Fruit fly (Drosophila melanogaster) whole organism, embryonic: ENCODE data around the gene SP1173.

Experiments
- Atf-2 ChIP-seq: fragments of 200-800 bp; sonication (Bioruptor generic); optimal IDR thresholded peaks from 2 replicates; lab custom pipeline; 2016; ENCODE audit warnings: missing biosample characterization, missing genetic modification characterization
- B-H1 ChIP-seq: fragments of 200-800 bp; sonication (Bioruptor generic); IDR thresholded peaks from 3 replicates; pipeline ENCODE4 v1.3.6; 2022; ENCODE audit warnings: missing biosample characterization, missing genetic modification characterization
- Bdp1 ChIP-seq: fragments of 200-800 bp; sonication (Bioruptor generic); optimal IDR thresholded peaks from 3 replicates; lab custom pipeline; 2016; ENCODE audit warnings: missing biosample characterization, missing genetic modification characterization
- Blimp-1 ChIP-seq: fragments of 200-800 bp; sonication (Bioruptor generic); optimal IDR thresholded peaks from 3 replicates; lab custom pipeline; 2018; ENCODE audit warnings: missing biosample characterization, missing genetic modification characterization, mild to moderate bottlenecking, moderate library complexity, missing genetic modification reagents
- CG10462 ChIP-seq: fragments of 200-800 bp; sonication (Bioruptor generic); optimal IDR thresholded peaks from 2 replicates; lab custom pipeline; 2016; ENCODE audit warnings: missing biosample characterization, missing genetic modification characterization
- CG10543 ChIP-seq: fragments of 200-800 bp; sonication (Bioruptor generic); optimal IDR thresholded peaks from 3 replicates; lab custom pipeline; 2017; ENCODE audit warnings: missing biosample characterization, mild to moderate bottlenecking, missing genetic modification characterization, moderate library complexity
- CG11093 ChIP-seq: fragments of 200-800 bp; sonication (Bioruptor generic); IDR thresholded peaks from 3 replicates; pipeline ENCODE4 v1.3.6; 2022; ENCODE audit warnings: missing biosample characterization, missing genetic modification characterization
- CG13624 ChIP-seq: fragments of 200-800 bp; sonication (Bioruptor generic); optimal IDR thresholded peaks from 2 replicates; lab custom pipeline; 2016; ENCODE audit warnings: missing biosample characterization, missing genetic modification characterization
- CG15696 ChIP-seq: fragments of 200-800 bp; sonication (Bioruptor generic); optimal IDR thresholded peaks from 2 replicates; lab custom pipeline; 2019; ENCODE audit warnings: missing biosample characterization, mild to moderate bottlenecking, missing genetic modification characterization, moderate library complexity
- CG31224 ChIP-seq: fragments of 200-800 bp; sonication (Bioruptor generic); IDR thresholded peaks from 2 replicates; pipeline ENCODE4 v1.3.6; 2022; ENCODE audit warnings: missing biosample characterization, missing genetic modification characterization
- CG32772 ChIP-seq: fragments of 200-800 bp; sonication (Bioruptor generic); IDR thresholded peaks from 2 replicates; pipeline ENCODE4 v1.3.6; 2022; ENCODE audit warnings: missing biosample characterization, missing genetic modification characterization
- CG3995 ChIP-seq: fragments of 200-800 bp; sonication (Bioruptor generic); optimal IDR thresholded peaks from 3 replicates; lab custom pipeline; 2016; ENCODE audit warnings: missing biosample characterization, missing genetic modification characterization
- CG7745 ChIP-seq: fragments of 200-800 bp; sonication (Bioruptor generic); optimal IDR thresholded peaks from 2 replicates; lab custom pipeline; 2018; ENCODE audit warnings: missing biosample characterization, mild to moderate bottlenecking, missing genetic modification characterization, moderate library complexity
- CG7839 ChIP-seq: fragments of 200-800 bp; sonication (Bioruptor generic); optimal IDR thresholded peaks from 3 replicates; lab custom pipeline; 2018; ENCODE audit warnings: missing biosample characterization, mild to moderate bottlenecking, missing genetic modification characterization, moderate library complexity
- CG8478 ChIP-seq: fragments of >200 bp; optimal IDR thresholded peaks from 2 replicates; lab custom pipeline; 2018
- CG8944 ChIP-seq: fragments of 200-800 bp; sonication (Bioruptor generic); optimal IDR thresholded peaks from 3 replicates; lab custom pipeline; 2016; ENCODE audit warnings: missing biosample characterization, missing genetic modification characterization
- Camta ChIP-seq: fragments of 200-800 bp; sonication (Bioruptor generic); optimal IDR thresholded peaks from 2 replicates; lab custom pipeline; 2016; ENCODE audit warnings: missing biosample characterization, missing genetic modification characterization
- D19B ChIP-seq: fragments of 200-800 bp; sonication (Bioruptor generic); optimal IDR thresholded peaks from 2 replicates; lab custom pipeline; 2017; ENCODE audit warnings: missing biosample characterization, mild to moderate bottlenecking, missing genetic modification characterization
- Drgx ChIP-seq: fragments of 200-800 bp; sonication (Bioruptor generic); IDR thresholded peaks from 2 replicates; pipeline ENCODE4 v1.3.6; 2022; ENCODE audit warnings: missing biosample characterization, missing genetic modification characterization
- Eip74EF ChIP-seq, 2 experiments: fragments of 200-800 bp in 1 of 2; fragments of >200 bp in 1 of 2; sonication (Bioruptor generic) in 1 of 2; optimal IDR thresholded peaks; 2 replicates each; lab custom pipeline; 2017 to 2019; ENCODE audit warnings: missing biosample characterization in 2 of 2, missing genetic modification characterization in 2 of 2, mild to moderate bottlenecking in 1 of 2, moderate library complexity in 1 of 2
- GATAe ChIP-seq: fragments of 200-800 bp; sonication (Bioruptor generic); conservative IDR thresholded peaks from 2 replicates; pipeline ENCODE4 v1.3.6; 2022; ENCODE audit warnings: missing biosample characterization, missing genetic modification characterization
- H15 ChIP-seq: fragments of 200-800 bp; sonication (Bioruptor generic); IDR thresholded peaks from 3 replicates; pipeline ENCODE4 v1.3.6; 2022; ENCODE audit warnings: missing biosample characterization, missing genetic modification characterization
- HmgZ ChIP-seq: fragments of 200-800 bp; sonication (Bioruptor generic); optimal IDR thresholded peaks from 2 replicates; lab custom pipeline; 2018; ENCODE audit warnings: missing biosample characterization, mild to moderate bottlenecking, missing genetic modification characterization
- Hr78 ChIP-seq, 2 experiments: fragments of 200-800 bp in 1 of 2; fragments of >200 bp in 1 of 2; sonication (Bioruptor generic) in 1 of 2; optimal IDR thresholded peaks; 2 replicates each; lab custom pipeline; 2017 to 2019; ENCODE audit warnings: missing biosample characterization in 2 of 2, missing genetic modification characterization in 2 of 2, mild to moderate bottlenecking in 1 of 2, moderate library complexity in 1 of 2
- Hsf ChIP-seq: fragments of 200-800 bp; sonication (Bioruptor generic); optimal IDR thresholded peaks from 3 replicates; lab custom pipeline; 2016; ENCODE audit warnings: missing biosample characterization, missing genetic modification characterization
- MTF-1 ChIP-seq: fragments of 200-800 bp; sonication (Bioruptor generic); optimal IDR thresholded peaks from 2 replicates; lab custom pipeline; 2018; ENCODE audit warnings: missing biosample characterization, mild to moderate bottlenecking, missing genetic modification characterization, borderline replicate concordance
- Optix ChIP-seq: fragments of 200-800 bp; sonication (Bioruptor generic); IDR thresholded peaks from 3 replicates; pipeline ENCODE4 v1.3.6; 2022; ENCODE audit warnings: missing biosample characterization, missing genetic modification characterization
- Ptx1 ChIP-seq: fragments of 200-800 bp; sonication (Bioruptor generic); IDR thresholded peaks from 2 replicates; pipeline ENCODE4 v1.3.6; 2022; ENCODE audit warnings: missing biosample characterization, missing genetic modification characterization
- Rx ChIP-seq: fragments of 200-800 bp; sonication (Bioruptor generic); IDR thresholded peaks from 2 replicates; pipeline ENCODE4 v1.3.6; 2022; ENCODE audit warnings: missing biosample characterization, missing genetic modification characterization
- ab ChIP-seq: fragments of 200-800 bp; sonication (Bioruptor generic); optimal IDR thresholded peaks from 2 replicates; lab custom pipeline; 2016; ENCODE audit warnings: missing biosample characterization, missing genetic modification characterization
- chif ChIP-seq, 2 experiments: fragments of 200-800 bp; sonication (Bioruptor generic); optimal IDR thresholded peaks; 3 replicates each; lab custom pipeline; 2016; ENCODE audit warnings: missing biosample characterization in 2 of 2, missing genetic modification characterization in 2 of 2
- chm ChIP-seq: fragments of 200-800 bp; sonication (Bioruptor generic); IDR thresholded peaks from 2 replicates; pipeline ENCODE4 v1.3.6; 2022; ENCODE audit warnings: missing biosample characterization, missing genetic modification characterization
- croc ChIP-seq: fragments of 200-800 bp; sonication (Bioruptor generic); conservative IDR thresholded peaks from 3 replicates; pipeline ENCODE4 v1.3.6; 2022; ENCODE audit warnings: missing biosample characterization, missing genetic modification characterization
- dysf ChIP-seq: fragments of 200-800 bp; sonication (Bioruptor generic); IDR thresholded peaks from 3 replicates; pipeline ENCODE4 v1.3.6; 2022; ENCODE audit warnings: missing biosample characterization, missing genetic modification characterization
- fd3F ChIP-seq: fragments of 200-800 bp; sonication (Bioruptor generic); optimal IDR thresholded peaks from 2 replicates; lab custom pipeline; 2018; ENCODE audit warnings: missing biosample characterization, mild to moderate bottlenecking, missing genetic modification characterization, moderate library complexity
- fd96Cb ChIP-seq: fragments of 200-800 bp; sonication (Bioruptor generic); optimal IDR thresholded peaks from 2 replicates; lab custom pipeline; 2018; ENCODE audit warnings: missing biosample characterization, mild to moderate bottlenecking, missing genetic modification characterization, moderate library complexity
- gcm ChIP-seq: fragments of 200-800 bp; sonication (Bioruptor generic); optimal IDR thresholded peaks from 2 replicates; lab custom pipeline; 2019; ENCODE audit warnings: missing biosample characterization, mild to moderate bottlenecking, missing genetic modification characterization, moderate library complexity
- gem ChIP-seq: fragments of 200-800 bp; sonication (Bioruptor generic); optimal IDR thresholded peaks from 2 replicates; lab custom pipeline; 2019; ENCODE audit warnings: missing biosample characterization, mild to moderate bottlenecking, missing genetic modification characterization, moderate library complexity
- mirr ChIP-seq: fragments of 200-800 bp; sonication (Bioruptor generic); optimal IDR thresholded peaks from 3 replicates; lab custom pipeline; 2018; ENCODE audit warnings: missing biosample characterization, mild to moderate bottlenecking, missing genetic modification characterization
- nerfin-1 ChIP-seq: fragments of 200-800 bp; sonication (Bioruptor generic); optimal IDR thresholded peaks from 3 replicates; lab custom pipeline; 2019; ENCODE audit warnings: missing biosample characterization, mild to moderate bottlenecking, missing genetic modification characterization, moderate library complexity
- nerfin-2 ChIP-seq: fragments of 200-800 bp; sonication (Bioruptor generic); IDR thresholded peaks from 2 replicates; pipeline ENCODE4 v1.3.6; 2022; ENCODE audit warnings: missing biosample characterization, missing genetic modification characterization; ENCODE audit not compliant: partially characterized antibody
- seq ChIP-seq: fragments of 200-800 bp; sonication (Bioruptor generic); IDR thresholded peaks from 2 replicates; pipeline ENCODE4 v1.3.6; 2022; ENCODE audit warnings: missing biosample characterization, missing genetic modification characterization
- slp2 ChIP-seq: fragments of 200-800 bp; sonication (Bioruptor generic); optimal IDR thresholded peaks from 2 replicates; lab custom pipeline; 2016; ENCODE audit warnings: missing biosample characterization, missing genetic modification characterization
- stc ChIP-seq: fragments of 200-800 bp; sonication (Bioruptor generic); IDR thresholded peaks from 2 replicates; pipeline ENCODE4 v1.3.6; 2022; ENCODE audit warnings: missing biosample characterization, missing genetic modification characterization
- sug ChIP-seq: fragments of 200-800 bp; optimal IDR thresholded peaks from 2 replicates; lab custom pipeline; 2019; ENCODE audit warnings: missing biosample characterization, mild to moderate bottlenecking, missing genetic modification characterization, moderate library complexity
- tin ChIP-seq: fragments of 200-800 bp; sonication (Bioruptor generic); optimal IDR thresholded peaks from 3 replicates; lab custom pipeline; 2016; ENCODE audit warnings: missing biosample characterization, missing genetic modification characterization
- tio ChIP-seq: fragments of 200-800 bp; sonication (Bioruptor generic); optimal IDR thresholded peaks from 2 replicates; lab custom pipeline; 2017; ENCODE audit warnings: missing biosample characterization, missing genetic modification characterization, inconsistent platforms
- ttk ChIP-seq: fragments of 200-800 bp; sonication (Bioruptor generic); IDR thresholded peaks from 2 replicates; pipeline ENCODE4 v2.1.2; 2022; ENCODE audit warnings: missing biosample characterization, missing genetic modification characterization
- twi ChIP-seq: fragments of 200-800 bp; optimal IDR thresholded peaks from 2 replicates; lab custom pipeline; 2019; ENCODE audit warnings: missing biosample characterization, mild to moderate bottlenecking, missing genetic modification characterization, moderate library complexity
- wek ChIP-seq: fragments of 200-800 bp; sonication (Bioruptor generic); optimal IDR thresholded peaks from 3 replicates; lab custom pipeline; 2018; ENCODE audit warnings: missing biosample characterization, mild to moderate bottlenecking, missing genetic modification characterization, moderate library complexity
- wor ChIP-seq: fragments of 200-800 bp; sonication (Bioruptor generic); IDR thresholded peaks from 2 replicates; pipeline ENCODE4 v1.3.6; 2022; ENCODE audit warnings: missing biosample characterization, missing genetic modification characterization

The SP1173 gene

dm6 chr3L:6742974-6743345 lies 39.6 kb upstream of the SP1173 start, which contains the start of gene dikar (continued):
- no peak for TF ChIP-seq gcm (GFP tag; lab: Kevin White, UChicago)
- peak; percentile 44; the same call in 1 of the 3 replicates for TF ChIP-seq dysf (GFP tag; lab: Robert Waterston, UW)
- no peak for TF ChIP-seq Blimp-1 (GFP tag; lab: Kevin White, UChicago)
- no peak for TF ChIP-seq CG7745 (tag; lab: Kevin White, UChicago)
- TF ChIP-seq tin (GFP tag; lab: Kevin White, UChicago), result peak; percentile 57
- peak; percentile 47 for TF ChIP-seq CG32772 (GFP tag; lab: Robert Waterston, UW)
- peak; percentile 37 for TF ChIP-seq CG8944
- peak; percentile 70; the same call in 1 of the 3 replicates for TF ChIP-seq H15 (GFP tag; lab: Robert Waterston, UW)
- no peak for TF ChIP-seq MTF-1 (GFP tag; lab: Kevin White, UChicago)
- TF ChIP-seq ab, result no peak
- TF ChIP-seq seq (GFP tag; lab: Robert Waterston, UW), result no peak
- TF ChIP-seq CG31224 (GFP tag; lab: Robert Waterston, UW), result peak; percentile 42; the same call in 1 of the 2 replicates
- no peak for TF ChIP-seq twi
- TF ChIP-seq chm (GFP tag; lab: Robert Waterston, UW), result peak; percentile 48; the same call in 1 of the 2 replicates
- peak; percentile 72 for TF ChIP-seq gem (tag; lab: Kevin White, UChicago)
- TF ChIP-seq chif (GFP tag; optimal IDR thresholded peaks at IDR 0.05; lab: Kevin White, UChicago), result no peak
- TF ChIP-seq CG13624 (GFP tag; lab: Kevin White, UChicago), result peak; percentile 41
- TF ChIP-seq slp2, result no peak
- no peak for TF ChIP-seq tio (GFP tag; lab: Kevin White, UChicago)
- no peak for TF ChIP-seq CG11093 (GFP tag; lab: Robert Waterston, UW)
- 0 out of 3 replicates have a peak, but pooled peaks have one; percentile 25 for TF ChIP-seq Optix (GFP tag; lab: Robert Waterston, UW)
- no peak for TF ChIP-seq CG10462
- TF ChIP-seq fd96Cb (tag; lab: Kevin White, UChicago), result no peak
- no peak for TF ChIP-seq CG8478 (lab: Kevin White, UChicago)
- no peak for TF ChIP-seq Camta (GFP tag; lab: Kevin White, UChicago)
- peak; percentile 37 for TF ChIP-seq CG15696
- peak; percentile 54 for TF ChIP-seq Rx (GFP tag; lab: Robert Waterston, UW)
- peak; percentile 48 for TF ChIP-seq sug (tag; lab: Kevin White, UChicago)
- TF ChIP-seq Hsf (GFP tag; lab: Kevin White, UChicago), result peak; percentile 43
- no peak for TF ChIP-seq CG3995 (GFP tag; lab: Kevin White, UChicago)
- TF ChIP-seq nerfin-1 (tag; lab: Kevin White, UChicago), result peak; percentile 67
- TF ChIP-seq HmgZ, result no peak
- peak; percentile 70 for TF ChIP-seq Ptx1 (GFP tag; lab: Robert Waterston, UW)
- no peak for TF ChIP-seq wek (GFP tag; lab: Kevin White, UChicago)
- peak; percentile 48; the same call in 1 of the 2 replicates for TF ChIP-seq ttk (GFP tag; lab: Robert Waterston, UW)
- no peak for TF ChIP-seq stc (GFP tag; lab: Robert Waterston, UW)
- no peak for TF ChIP-seq mirr
- TF ChIP-seq wor (GFP tag; lab: Robert Waterston, UW), result no peak
- TF ChIP-seq B-H1 (GFP tag; lab: Robert Waterston, UW), result no peak; the same call in 2 of the 3 replicates
- TF ChIP-seq D19B (GFP tag; lab: Kevin White, UChicago), result no peak
- no peak for TF ChIP-seq Bdp1 (GFP tag; lab: Kevin White, UChicago)
- peak; percentile 23 for TF ChIP-seq fd3F (GFP tag; lab: Kevin White, UChicago)
- no peak for TF ChIP-seq GATAe (GFP tag; lab: Robert Waterston, UW)
- TF ChIP-seq Eip74EF (GFP tag; optimal IDR thresholded peaks at IDR 0.05; lab: Kevin White, UChicago), result no peak
- TF ChIP-seq nerfin-2 (GFP tag; lab: Robert Waterston, UW), result peak; percentile 43
- TF ChIP-seq Drgx (GFP tag; lab: Robert Waterston, UW), result 0 out of 2 replicates have a peak, but pooled peaks have one; percentile 15
- TF ChIP-seq croc (GFP tag; lab: Robert Waterston, UW), result peak; percentile 50; the same call in 1 of the 3 replicates
- no peak for TF ChIP-seq Hr78 (GFP tag; optimal IDR thresholded peaks at IDR 0.05; lab: Kevin White, UChicago)
- peak; percentile 31 for TF ChIP-seq CG10543 (GFP tag; lab: Kevin White, UChicago)
- no peak for TF ChIP-seq Atf-2 (GFP tag; lab: Kevin White, UChicago)
- TF ChIP-seq CG7839, result no peak
